Fruit fly (Drosophila melanogaster) whole organism, embryonic: ENCODE results near the gene Muc91C.

Experiments used
- Abd-B ChIP-seq: fragments of 200-800 bp; sonication (Bioruptor generic); optimal IDR thresholded peaks from 2 replicates; lab custom pipeline; 2018; ENCODE audit warnings: missing biosample characterization, mild to moderate bottlenecking, missing genetic modification characterization, moderate library complexity
- Atf-2 ChIP-seq: fragments of 200-800 bp; sonication (Bioruptor generic); optimal IDR thresholded peaks from 2 replicates; lab custom pipeline; 2016; ENCODE audit warnings: missing biosample characterization, missing genetic modification characterization
- Atf6 ChIP-seq: fragments of 200-800 bp; sonication (Bioruptor generic); IDR thresholded peaks from 2 replicates; pipeline ENCODE4 v1.3.6; 2022; ENCODE audit warnings: missing biosample characterization, missing genetic modification characterization
- Blimp-1 ChIP-seq: fragments of 200-800 bp; sonication (Bioruptor generic); optimal IDR thresholded peaks from 3 replicates; lab custom pipeline; 2018; ENCODE audit warnings: missing biosample characterization, missing genetic modification characterization, mild to moderate bottlenecking, moderate library complexity, missing genetic modification reagents
- CG10565 ChIP-seq: fragments of 200-800 bp; sonication (Bioruptor generic); optimal IDR thresholded peaks from 3 replicates; lab custom pipeline; 2016; ENCODE audit warnings: missing biosample characterization, mild to moderate bottlenecking, missing genetic modification characterization
- CG13296 ChIP-seq: fragments of 200-800 bp; sonication (Bioruptor generic); optimal IDR thresholded peaks from 3 replicates; lab custom pipeline; 2018; ENCODE audit warnings: missing biosample characterization, mild to moderate bottlenecking, missing genetic modification characterization
- CG16779 ChIP-seq: fragments of 200-800 bp; sonication (Bioruptor generic); IDR thresholded peaks from 2 replicates; pipeline ENCODE4 v1.3.6; 2022; ENCODE audit warnings: missing biosample characterization, missing genetic modification characterization
- CG16815 ChIP-seq: fragments of 200-800 bp; sonication (Bioruptor generic); optimal IDR thresholded peaks from 3 replicates; lab custom pipeline; 2017; ENCODE audit warnings: missing biosample characterization, mild to moderate bottlenecking, missing genetic modification characterization
- CG17359 ChIP-seq: fragments of 200-800 bp; sonication (Bioruptor generic); optimal IDR thresholded peaks from 3 replicates; lab custom pipeline; 2018; ENCODE audit warnings: missing biosample characterization, mild to moderate bottlenecking, missing genetic modification characterization, moderate library complexity
- CG17829 ChIP-seq: fragments of 200-800 bp; optimal IDR thresholded peaks from 2 replicates; lab custom pipeline; 2019; ENCODE audit warnings: missing biosample characterization, mild to moderate bottlenecking, missing genetic modification characterization, moderate library complexity
- CG18011 ChIP-seq: fragments of 200-800 bp; sonication (Bioruptor generic); optimal IDR thresholded peaks from 2 replicates; lab custom pipeline; 2017; ENCODE audit warnings: missing biosample characterization, missing genetic modification characterization, mild to moderate bottlenecking, moderate library complexity, missing genotype
- CG2116 ChIP-seq: fragments of 200-800 bp; sonication (Bioruptor generic); optimal IDR thresholded peaks from 3 replicates; lab custom pipeline; 2018; ENCODE audit warnings: missing biosample characterization, mild to moderate bottlenecking, missing genetic modification characterization
- CG31224 ChIP-seq: fragments of 200-800 bp; sonication (Bioruptor generic); IDR thresholded peaks from 2 replicates; pipeline ENCODE4 v1.3.6; 2022; ENCODE audit warnings: missing biosample characterization, missing genetic modification characterization
- CG31365 ChIP-seq: fragments of 200-800 bp; sonication (Bioruptor generic); optimal IDR thresholded peaks from 2 replicates; lab custom pipeline; 2018; ENCODE audit warnings: missing biosample characterization, mild to moderate bottlenecking, missing genetic modification characterization
- CG3995 ChIP-seq: fragments of 200-800 bp; sonication (Bioruptor generic); optimal IDR thresholded peaks from 3 replicates; lab custom pipeline; 2016; ENCODE audit warnings: missing biosample characterization, missing genetic modification characterization
- CG6813 ChIP-seq: fragments of 200-800 bp; sonication (Bioruptor generic); optimal IDR thresholded peaks from 2 replicates; lab custom pipeline; 2017; ENCODE audit warnings: missing biosample characterization, missing genetic modification characterization, mild to moderate bottlenecking, moderate library complexity, missing genetic modification reagents
- CG8281 ChIP-seq: fragments of 200-800 bp; sonication (Bioruptor generic); optimal IDR thresholded peaks from 2 replicates; lab custom pipeline; 2018; ENCODE audit warnings: missing biosample characterization, mild to moderate bottlenecking, missing genetic modification characterization, moderate library complexity
- CG8359 ChIP-seq: fragments of 200-800 bp; sonication (Bioruptor generic); optimal IDR thresholded peaks from 2 replicates; lab custom pipeline; 2017; ENCODE audit warnings: missing biosample characterization, mild to moderate bottlenecking, missing genetic modification characterization, borderline replicate concordance
- Deaf1 ChIP-seq: fragments of 200-800 bp; optimal IDR thresholded peaks from 3 replicates; lab custom pipeline; 2019; ENCODE audit warnings: missing biosample characterization, mild to moderate bottlenecking, missing genetic modification characterization, moderate library complexity
- Dll ChIP-seq: fragments of 200-800 bp; sonication (Bioruptor generic); IDR thresholded peaks from 4 replicates; pipeline ENCODE4 v1.3.6; 2022; ENCODE audit warnings: missing biosample characterization, missing genetic modification characterization; ENCODE audit not compliant: partially characterized antibody
- Doc3 ChIP-seq: fragments of 200-800 bp; sonication (Bioruptor generic); IDR thresholded peaks from 3 replicates; pipeline ENCODE4 v1.3.6; 2022; ENCODE audit warnings: missing biosample characterization, missing genetic modification characterization; ENCODE audit not compliant: partially characterized antibody
- ERR ChIP-seq: fragments of 200-800 bp; sonication (Bioruptor generic); optimal IDR thresholded peaks from 2 replicates; lab custom pipeline; 2016; ENCODE audit warnings: missing biosample characterization, missing genetic modification characterization
- HmgD ChIP-seq: fragments of 200-800 bp; sonication (Bioruptor generic); optimal IDR thresholded peaks from 3 replicates; lab custom pipeline; 2016; ENCODE audit warnings: missing biosample characterization, missing genetic modification characterization
- Mad ChIP-seq: fragments of 200-800 bp; sonication (Bioruptor generic); optimal IDR thresholded peaks from 2 replicates; lab custom pipeline; 2016; ENCODE audit warnings: missing biosample characterization, missing genetic modification characterization
- Myb ChIP-seq: fragments of 200-800 bp; sonication (Bioruptor generic); optimal IDR thresholded peaks from 2 replicates; lab custom pipeline; 2016; ENCODE audit warnings: missing biosample characterization, missing genetic modification characterization
- Stat92E ChIP-seq, 3 experiments: fragments of >200 bp in 2 of 3; fragments of 200-800 bp in 1 of 3; sonication (Bioruptor generic) in 1 of 3; optimal IDR thresholded peaks; 2 replicates each; lab custom pipeline; 2017 to 2019; ENCODE audit warnings: missing biosample characterization in 3 of 3, missing genetic modification characterization in 3 of 3, mild to moderate bottlenecking in 1 of 3, moderate library complexity in 1 of 3
- abd-A ChIP-seq: fragments of 200-800 bp; sonication (Bioruptor generic); optimal IDR thresholded peaks from 3 replicates; lab custom pipeline; 2019; ENCODE audit warnings: missing biosample characterization, mild to moderate bottlenecking, missing genetic modification characterization, moderate library complexity
- ap ChIP-seq: fragments of 200-800 bp; sonication (Bioruptor generic); IDR thresholded peaks from 2 replicates; pipeline ENCODE4 v1.3.6; 2022; ENCODE audit warnings: missing biosample characterization, missing genetic modification characterization
- ato ChIP-seq: fragments of 200-800 bp; sonication (Bioruptor generic); IDR thresholded peaks from 2 replicates; pipeline ENCODE4 v1.3.6; 2022; ENCODE audit warnings: missing biosample characterization, missing genetic modification characterization; ENCODE audit not compliant: partially characterized antibody
- bab2 ChIP-seq: fragments of 200-800 bp; sonication (Bioruptor generic); optimal IDR thresholded peaks from 2 replicates; lab custom pipeline; 2016; ENCODE audit warnings: missing biosample characterization, missing genetic modification characterization
- bbx ChIP-seq: fragments of 200-800 bp; sonication (Bioruptor generic); IDR thresholded peaks from 2 replicates; pipeline ENCODE4 v1.3.6; 2022; ENCODE audit warnings: missing biosample characterization, missing genetic modification characterization; ENCODE audit not compliant: partially characterized antibody
- btn ChIP-seq: fragments of 200-800 bp; sonication (Bioruptor generic); optimal IDR thresholded peaks from 2 replicates; lab custom pipeline; 2016; ENCODE audit warnings: missing biosample characterization, missing genetic modification characterization
- chm ChIP-seq: fragments of 200-800 bp; sonication (Bioruptor generic); IDR thresholded peaks from 2 replicates; pipeline ENCODE4 v1.3.6; 2022; ENCODE audit warnings: missing biosample characterization, missing genetic modification characterization
- emc ChIP-seq: fragments of 200-800 bp; sonication (Bioruptor generic); optimal IDR thresholded peaks from 2 replicates; lab custom pipeline; 2016; ENCODE audit warnings: missing biosample characterization, missing genetic modification characterization
- gro ChIP-seq: fragments of 200-800 bp; sonication (Bioruptor generic); optimal IDR thresholded peaks from 2 replicates; lab custom pipeline; 2016; ENCODE audit warnings: missing biosample characterization, missing genetic modification characterization
- gsb-n ChIP-seq: fragments of 200-800 bp; sonication (Bioruptor generic); optimal IDR thresholded peaks from 3 replicates; lab custom pipeline; 2018; ENCODE audit warnings: missing biosample characterization, mild to moderate bottlenecking, missing genetic modification characterization
- gt ChIP-seq: fragments of 200-800 bp; sonication (Bioruptor generic); IDR thresholded peaks from 2 replicates; pipeline ENCODE4 v1.3.6; 2022; ENCODE audit warnings: missing biosample characterization, missing genetic modification characterization
- hbn ChIP-seq: fragments of 200-800 bp; sonication (Bioruptor generic); IDR thresholded peaks from 2 replicates; pipeline ENCODE4 v1.3.6; 2022; ENCODE audit warnings: missing biosample characterization, missing genetic modification characterization; ENCODE audit not compliant: partially characterized antibody
- kni ChIP-seq: fragments of 200-800 bp; sonication (Bioruptor generic); optimal IDR thresholded peaks from 3 replicates; lab custom pipeline; 2017; ENCODE audit warnings: mild to moderate bottlenecking, missing biosample characterization, missing genetic modification reagents, missing genetic modification characterization
- mam ChIP-seq: fragments of 200-800 bp; sonication (Bioruptor generic); optimal IDR thresholded peaks from 3 replicates; lab custom pipeline; 2016; ENCODE audit warnings: missing biosample characterization, missing genetic modification characterization
- mld ChIP-seq: fragments of 200-800 bp; sonication (Bioruptor generic); IDR thresholded peaks from 3 replicates; pipeline ENCODE4 v1.3.6; 2022; ENCODE audit warnings: missing biosample characterization, missing genetic modification characterization; ENCODE audit not compliant: partially characterized antibody
- pan ChIP-seq, 4 experiments: fragments of >200 bp in 3 of 4; fragments of 200-800 bp in 1 of 4; sonication (Bioruptor generic) in 1 of 4; optimal IDR thresholded peaks in 3 of 4; IDR thresholded peaks in 1 of 4; 2 replicates each; pipeline versions ENCODE4 v1.3.6 to Lab custom; 2017 to 2022; ENCODE audit warnings: missing biosample characterization in 2 of 4, missing genetic modification characterization in 2 of 4, mixed read lengths in 1 of 4
- peb ChIP-seq: fragments of 200-800 bp; sonication (Bioruptor generic); IDR thresholded peaks from 2 replicates; pipeline ENCODE4 v1.3.6; 2022; ENCODE audit warnings: missing biosample characterization, missing genetic modification characterization
- pho ChIP-seq: fragments of 200-800 bp; sonication (Bioruptor generic); optimal IDR thresholded peaks from 2 replicates; lab custom pipeline; 2016; ENCODE audit warnings: missing biosample characterization, missing genetic modification characterization
- pnt ChIP-seq: fragments of 200-800 bp; sonication (Bioruptor generic); optimal IDR thresholded peaks from 3 replicates; lab custom pipeline; 2016; ENCODE audit warnings: missing biosample characterization, missing genetic modification characterization
- sd ChIP-seq: fragments of 200-800 bp; sonication (Bioruptor generic); optimal IDR thresholded peaks from 3 replicates; lab custom pipeline; 2018; ENCODE audit warnings: missing biosample characterization, mild to moderate bottlenecking, missing genetic modification characterization, moderate library complexity
- sqz ChIP-seq: fragments of 200-800 bp; sonication (Bioruptor generic); optimal IDR thresholded peaks from 3 replicates; lab custom pipeline; 2018; ENCODE audit warnings: missing biosample characterization, mild to moderate bottlenecking, missing genetic modification characterization
- trem ChIP-seq: fragments of 200-800 bp; optimal IDR thresholded peaks from 3 replicates; lab custom pipeline; 2019; ENCODE audit warnings: missing biosample characterization, mild to moderate bottlenecking, missing genetic modification characterization, moderate library complexity
- tx ChIP-seq: fragments of 200-800 bp; sonication (Bioruptor generic); optimal IDR thresholded peaks from 2 replicates; lab custom pipeline; 2016; ENCODE audit warnings: missing biosample characterization, missing genetic modification characterization
- z ChIP-seq: fragments of 200-800 bp; sonication (Bioruptor generic); IDR thresholded peaks from 3 replicates; pipeline ENCODE4 v1.3.6; 2022; ENCODE audit warnings: missing biosample characterization, missing genetic modification characterization
- zen ChIP-seq: fragments of 200-800 bp; sonication (Bioruptor generic); optimal IDR thresholded peaks from 3 replicates; lab custom pipeline; 2018; ENCODE audit warnings: missing biosample characterization, mild to moderate bottlenecking, missing genetic modification characterization, moderate library complexity

Muc91C gene

DNA sequence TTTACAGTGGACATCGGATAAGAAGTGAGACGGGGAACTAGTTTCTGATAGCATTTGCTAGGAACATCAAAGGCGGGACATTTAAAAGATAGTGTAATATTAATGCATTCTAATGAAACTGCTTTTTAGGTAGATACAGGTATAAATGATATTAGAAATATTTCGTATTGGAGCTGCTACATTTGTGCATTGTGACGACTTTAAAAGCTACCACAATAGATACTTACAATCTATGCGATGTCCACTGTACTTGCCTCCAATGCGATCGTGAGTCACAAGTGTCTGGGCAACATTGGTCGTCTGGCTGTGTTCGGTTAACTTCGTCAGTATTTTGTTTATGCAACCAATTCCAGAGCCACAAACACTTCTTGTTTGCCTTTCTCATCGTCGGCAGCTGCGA lies 22.7 kb downstream of the Muc91C start (continued):
- TF ChIP-seq peb (GFP tag; lab: Robert Waterston, UW) (no peak), HmgD (GFP tag; lab: Kevin White, UChicago) (no peak), CG18011 (no peak), Atf6 (GFP tag; lab: Robert Waterston, UW) (no peak), Mad (GFP tag; lab: Kevin White, UChicago) (no peak), CG2116 (no peak), Atf-2 (GFP tag; lab: Kevin White, UChicago) (no peak), chm (no peak), Myb (GFP tag; lab: Kevin White, UChicago) (no peak), CG13296 (no peak), hbn (no peak), CG6813 (GFP tag; lab: Kevin White, UChicago) (no peak), ERR (GFP tag; lab: Kevin White, UChicago) (no peak), CG3995 (GFP tag; lab: Kevin White, UChicago) (no peak), tx (no peak), zen (no peak), mam (peak; percentile 20), CG8281 (tag; lab: Kevin White, UChicago) (no peak), Dll (no peak), ap (GFP tag; lab: Robert Waterston, UW) (no peak), Abd-B (GFP tag; lab: Kevin White, UChicago) (no peak), CG17829 (tag; lab: Kevin White, UChicago) (no peak), CG31365 (tag; lab: Kevin White, UChicago) (no peak), Stat92E (GFP tag; optimal IDR thresholded peaks at IDR 0.05; lab: Kevin White, UChicago) (no peak), gsb-n (tag; lab: Kevin White, UChicago) (no peak), CG8359 (GFP tag; lab: Kevin White, UChicago) (no peak), pan (optimal IDR thresholded peaks at IDR 0.05; lab: Kevin White, UChicago) (no peak), pan (GFP tag; optimal IDR thresholded peaks at IDR 0.05 in 1 of 2, IDR thresholded peaks at IDR 0.05 in 1 of 2) (no peak), gro (GFP tag; lab: Kevin White, UChicago) (no peak), pho (GFP tag; lab: Kevin White, UChicago) (no peak), Doc3 (GFP tag; lab: Robert Waterston, UW) (no peak), pnt (GFP tag; lab: Kevin White, UChicago) (no peak), bab2 (GFP tag; lab: Kevin White, UChicago) (no peak), gt (GFP tag; lab: Robert Waterston, UW) (no peak), CG16779 (GFP tag; lab: Robert Waterston, UW) (no peak), sd (no peak), trem (no peak)

DNA sequence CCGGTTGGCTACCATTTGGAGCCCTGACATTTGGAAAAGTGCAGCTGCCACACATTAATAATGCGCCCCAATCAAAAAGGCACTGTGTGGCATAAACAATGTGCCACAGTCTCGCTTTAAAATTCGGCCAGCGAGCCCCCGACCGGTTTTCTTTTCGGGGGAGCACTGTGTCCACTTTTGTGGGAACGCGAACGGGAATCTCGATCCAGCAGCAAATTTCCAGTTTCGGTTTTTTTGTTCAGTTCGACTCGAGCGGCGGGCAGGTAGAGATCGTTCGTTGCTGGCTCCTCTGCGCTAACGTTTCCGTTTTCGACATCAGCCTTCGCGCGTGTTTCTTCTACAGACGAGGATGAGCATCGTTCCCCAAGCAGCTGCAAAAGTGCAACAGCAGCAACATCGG lies 23.4 kb downstream of the Muc91C start, which contains the start of gene CG7702:
TSS of gene CG7702 (plus strand) at position 239 of the 400 bp plus-strand sequence.
- no peak for TF ChIP-seq emc (GFP tag; lab: Kevin White, UChicago)
- no peak for TF ChIP-seq CG10565
- no peak for TF ChIP-seq abd-A
- TF ChIP-seq CG17359 (tag; lab: Kevin White, UChicago) = no peak
- no peak for TF ChIP-seq CG16815 (GFP tag; lab: Kevin White, UChicago)
- TF ChIP-seq z = 0 out of 3 replicates have a peak, but pooled peaks have one; percentile 26
- peak; percentile 29 for TF ChIP-seq Deaf1
- TF ChIP-seq mld = no peak
- TF ChIP-seq btn (GFP tag; lab: Kevin White, UChicago) = no peak
- no peak for TF ChIP-seq CG13296
- peak; percentile 57 for TF ChIP-seq sqz (GFP tag; lab: Kevin White, UChicago)
- 0 out of 2 replicates have a peak, but pooled peaks have one; percentile 32 for TF ChIP-seq chm
- peak; percentile 62 for TF ChIP-seq kni (GFP tag; lab: Kevin White, UChicago)
- TF ChIP-seq ato (GFP tag; lab: Robert Waterston, UW) = peak; percentile 36; the same call in 1 of the 2 replicates
- TF ChIP-seq bbx = peak; percentile 37; the same call in 1 of the 2 replicates
- TF ChIP-seq CG31224 (GFP tag; lab: Robert Waterston, UW) = no peak
- peak; percentile 31 for TF ChIP-seq Blimp-1
